In the genomic region with DNA sequence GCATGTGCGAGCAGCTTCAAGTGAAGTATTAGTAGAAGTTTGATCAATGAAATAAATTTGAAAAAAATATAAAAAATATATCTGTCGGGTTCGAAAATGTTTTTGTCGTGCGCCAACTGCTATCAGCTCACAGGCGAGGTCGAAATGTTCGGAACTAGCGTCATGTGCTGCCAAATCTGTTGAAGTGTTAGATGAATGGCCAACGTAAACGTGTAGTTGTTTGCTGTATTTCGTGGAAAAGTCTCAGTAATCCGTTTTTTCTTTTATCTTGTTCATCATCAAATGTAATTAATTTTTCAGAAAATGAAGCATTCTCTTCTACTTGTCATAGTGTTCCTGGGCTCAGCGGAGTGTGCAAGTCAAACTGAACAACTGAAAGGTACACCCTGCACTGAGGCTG, we compare ENCODE assay signal across 2 worm cellular contexts.
TF ChIP-seq lines count a peak whose summit lies in the region.

A gene (plus strand): TSS at position 301 of the 400 bp plus-strand sequence.

TF ChIP-seq in whole organism, L1 larva, 84 proteins besides CTCF, POLR2A, EP300 and RAD21:
- no peak for TF ChIP-seq mab-9 (GFP tag; IDR thresholded peaks at IDR 0.05; lab: Robert Waterston, UW)
- peak; percentile 12 for TF ChIP-seq lin-14 (GFP tag; optimal IDR thresholded peaks at IDR 0.05; lab: Kevin White, UChicago)

TF ChIP-seq in whole organism, L2 larva, 48 proteins besides CTCF, POLR2A, EP300 and RAD21:
- TF ChIP-seq nhr-129 (tag; optimal IDR thresholded peaks at IDR 0.05; lab: Kevin White, UChicago) (no peak), sma-9 (GFP tag; optimal IDR thresholded peaks at IDR 0.05; lab: Kevin White, UChicago) (peak; percentile 25), sma-9 (tag; optimal IDR thresholded peaks at IDR 0.05; lab: Kevin White, UChicago) (no peak)
